Worm (Caenorhabditis elegans) whole organism, L1 larva: ENCODE measurements around the gene nhr-28.

Source experiments
- C16A3.4 ChIP-seq: fragments of 150-350 bp; optimal IDR thresholded peaks from 2 replicates; lab custom pipeline; 2014; ENCODE audit warnings: missing biosample characterization, missing genetic modification characterization
- aha-1 ChIP-seq: fragments of 150-350 bp; optimal IDR thresholded peaks from 2 replicates; lab custom pipeline; 2014; ENCODE audit warnings: missing biosample characterization, missing genetic modification characterization
- alr-1 ChIP-seq: fragments of 200-800 bp; sonication (Bioruptor generic); optimal IDR thresholded peaks from 2 replicates; lab custom pipeline; 2018; ENCODE audit warnings: borderline replicate concordance, mild to moderate bottlenecking, missing genetic modification characterization, missing compliant biosample characterization
- aly-2 ChIP-seq: fragments of 150-350 bp; optimal IDR thresholded peaks from 2 replicates; lab custom pipeline; 2014; ENCODE audit warnings: missing biosample characterization, missing genetic modification characterization
- blmp-1 ChIP-seq: fragments of 150-350 bp; optimal IDR thresholded peaks from 2 replicates; lab custom pipeline; 2014; ENCODE audit warnings: missing biosample characterization, missing genetic modification characterization
- dsc-1 ChIP-seq: sonication (generic microtip); optimal IDR thresholded peaks from 2 replicates; lab custom pipeline; 2016; ENCODE audit warnings: mild to moderate bottlenecking, missing genetic modification characterization, missing compliant biosample characterization
- efl-1 ChIP-seq, 4 experiments: fragments of 150-350 bp; optimal IDR thresholded peaks in 3 of 4; peaks in 1 of 4; 1 replicate in 1 of 4; 2 replicates in 3 of 4; lab custom pipeline; 2014; ENCODE audit warnings: missing biosample characterization in 2 of 4, missing genetic modification characterization in 2 of 4, missing genetic modification reagents in 2 of 4
- efl-3 ChIP-seq: fragments of 200-800 bp; sonication (Bioruptor generic); optimal IDR thresholded peaks from 2 replicates; lab custom pipeline; 2018; ENCODE audit warnings: mild to moderate bottlenecking, missing genetic modification characterization, missing compliant biosample characterization
- egl-27 ChIP-seq, 2 experiments: fragments of 150-350 bp in 1 of 2; sonication (generic microtip); optimal IDR thresholded peaks; 3 replicates each; lab custom pipeline; 2017 to 2018; ENCODE audit warnings: missing biosample characterization in 2 of 2, missing genetic modification characterization in 2 of 2, missing genetic modification reagents in 2 of 2
- elt-3 ChIP-seq, 6 experiments: fragments of 150-350 bp in 1 of 6; sonication (generic microtip); optimal IDR thresholded peaks; 2 replicates each; lab custom pipeline; 2017 to 2018; ENCODE audit warnings: missing biosample characterization in 6 of 6, missing genetic modification characterization in 6 of 6, inconsistent platforms in 1 of 6
- ets-5 ChIP-seq: fragments of 200-800 bp; sonication (Bioruptor generic); IDR thresholded peaks from 2 replicates; pipeline ENCODE4 v1.3.6; 2022; ENCODE audit warnings: missing genetic modification characterization, missing compliant biosample characterization
- grh-1 ChIP-seq: fragments of 200-800 bp; sonication (Bioruptor generic); IDR thresholded peaks from 2 replicates; pipeline ENCODE4 v1.3.6; 2022; ENCODE audit warnings: missing genetic modification reagents, missing genetic modification characterization, missing compliant biosample characterization
- hlh-17 ChIP-seq: fragments of 200-800 bp; sonication (Bioruptor generic); optimal IDR thresholded peaks from 2 replicates; lab custom pipeline; 2018; ENCODE audit warnings: missing genetic modification characterization, mild to moderate bottlenecking, missing compliant biosample characterization, moderate library complexity, borderline replicate concordance
- hpl-2 ChIP-seq: fragments of 150-350 bp; optimal IDR thresholded peaks from 2 replicates; lab custom pipeline; 2014; ENCODE audit warnings: missing biosample characterization, missing genetic modification reagents, missing genetic modification characterization
- irx-1 ChIP-seq: sonication (generic microtip); optimal IDR thresholded peaks from 2 replicates; lab custom pipeline; 2016; ENCODE audit warnings: missing genetic modification characterization, missing compliant biosample characterization
- jun-1 ChIP-seq: fragments of 150-350 bp; optimal IDR thresholded peaks from 2 replicates; lab custom pipeline; 2014; ENCODE audit warnings: missing biosample characterization, missing genetic modification reagents, missing genetic modification characterization
- lin-14 ChIP-seq: fragments of 200-800 bp; sonication (Bioruptor generic); optimal IDR thresholded peaks from 2 replicates; lab custom pipeline; 2018; ENCODE audit warnings: mild to moderate bottlenecking, missing genetic modification characterization, moderate library complexity, missing compliant biosample characterization
- lin-35 ChIP-seq, 2 experiments: fragments of 150-350 bp; optimal IDR thresholded peaks; 2 replicates each; lab custom pipeline; 2014; ENCODE audit warnings: missing biosample characterization in 2 of 2, missing genetic modification characterization in 2 of 2, missing genetic modification reagents in 2 of 2
- lin-39 ChIP-seq: fragments of 150-350 bp; optimal IDR thresholded peaks from 2 replicates; lab custom pipeline; 2014; ENCODE audit warnings: missing biosample characterization, missing genetic modification reagents, missing genetic modification characterization
- lsy-2 ChIP-seq, 2 experiments: fragments of 150-350 bp; optimal IDR thresholded peaks; 2 replicates each; lab custom pipeline; 2014; ENCODE audit warnings: missing biosample characterization in 2 of 2, missing genetic modification characterization in 2 of 2
- mab-9 ChIP-seq: fragments of 200-800 bp; sonication (Bioruptor generic); IDR thresholded peaks from 2 replicates; pipeline ENCODE4 v1.3.6; 2022; ENCODE audit warnings: missing genetic modification reagents, missing genetic modification characterization, missing compliant biosample characterization
- mdl-1 ChIP-seq, 2 experiments: fragments of 150-350 bp; optimal IDR thresholded peaks; 2 replicates each; lab custom pipeline; 2014 to 2017; ENCODE audit warnings: missing biosample characterization in 2 of 2, missing genetic modification characterization in 2 of 2, inconsistent platforms in 1 of 2
- nhr-11 ChIP-seq: fragments of 150-350 bp; optimal IDR thresholded peaks from 2 replicates; lab custom pipeline; 2014; ENCODE audit warnings: missing biosample characterization, missing genetic modification characterization
- nhr-20 ChIP-seq: sonication (generic microtip); optimal IDR thresholded peaks from 2 replicates; lab custom pipeline; 2016; ENCODE audit warnings: mild to moderate bottlenecking, missing genetic modification characterization, missing compliant biosample characterization
- nhr-237 ChIP-seq: fragments of 150-350 bp; optimal IDR thresholded peaks from 2 replicates; lab custom pipeline; 2014; ENCODE audit warnings: missing biosample characterization, missing genetic modification characterization
- nhr-28 ChIP-seq: fragments of 150-350 bp; optimal IDR thresholded peaks from 2 replicates; lab custom pipeline; 2014; ENCODE audit warnings: missing biosample characterization, missing genetic modification characterization
- nhr-71 ChIP-seq: sonication (generic microtip); optimal IDR thresholded peaks from 2 replicates; lab custom pipeline; 2016; ENCODE audit warnings: mild to moderate bottlenecking, missing genetic modification characterization, moderate library complexity, missing compliant biosample characterization
- nhr-85 ChIP-seq: sonication (generic microtip); peaks from one replicate; lab custom pipeline; 2016; ENCODE audit warnings: missing genetic modification characterization, inconsistent platforms, missing compliant biosample characterization
- nhr-90 ChIP-seq: sonication (generic microtip); optimal IDR thresholded peaks from 2 replicates; lab custom pipeline; 2016; ENCODE audit warnings: mild to moderate bottlenecking, missing genetic modification characterization, missing compliant biosample characterization; ENCODE audit not compliant: poor library complexity
- pax-3 ChIP-seq: fragments of 200-800 bp; sonication (Bioruptor generic); optimal IDR thresholded peaks from 2 replicates; lab custom pipeline; 2018; ENCODE audit warnings: mild to moderate bottlenecking, missing genetic modification characterization, moderate library complexity, missing compliant biosample characterization
- rnt-1 ChIP-seq: sonication (generic microtip); optimal IDR thresholded peaks from 2 replicates; lab custom pipeline; 2016; ENCODE audit warnings: mild to moderate bottlenecking, missing genetic modification characterization, moderate library complexity, missing compliant biosample characterization
- snpc-4 ChIP-seq: fragments of 150-350 bp; optimal IDR thresholded peaks from 2 replicates; lab custom pipeline; 2014; ENCODE audit warnings: missing biosample characterization, missing genetic modification characterization
- tbx-2 ChIP-seq: sonication (generic microtip); optimal IDR thresholded peaks from 2 replicates; lab custom pipeline; 2016; ENCODE audit warnings: missing genetic modification characterization, missing compliant biosample characterization
- tlp-1 ChIP-seq: fragments of 150-350 bp; optimal IDR thresholded peaks from 2 replicates; lab custom pipeline; 2014; ENCODE audit warnings: missing biosample characterization, missing genetic modification characterization
- unc-130 ChIP-seq: fragments of 150-350 bp; optimal IDR thresholded peaks from 2 replicates; lab custom pipeline; 2017; ENCODE audit warnings: missing biosample characterization, missing genetic modification characterization, inconsistent platforms
- unc-62 ChIP-seq: fragments of 150-350 bp; optimal IDR thresholded peaks from 2 replicates; lab custom pipeline; 2014; ENCODE audit warnings: missing biosample characterization, missing genetic modification reagents, missing genetic modification characterization
- xbp-1 ChIP-seq: sonication (generic microtip); optimal IDR thresholded peaks from 2 replicates; lab custom pipeline; 2016; ENCODE audit warnings: missing genetic modification characterization, missing compliant biosample characterization
- zag-1 ChIP-seq: fragments of 150-350 bp; optimal IDR thresholded peaks from 2 replicates; lab custom pipeline; 2014; ENCODE audit warnings: missing biosample characterization, missing genetic modification characterization
- ztf-11 ChIP-seq, 2 experiments: sonication (generic microtip); optimal IDR thresholded peaks; 2 replicates each; lab custom pipeline; 2016 to 2017; ENCODE audit warnings: missing genetic modification characterization in 2 of 2, missing biosample characterization in 1 of 2, missing compliant biosample characterization in 1 of 2

Gene nhr-28

ce11 chrX:16392107-16392506 is 37.3 kb downstream of the nhr-28 start (continued):
- TF ChIP-seq efl-1 (optimal IDR thresholded peaks at IDR 0.05; lab: Kevin White, UChicago) (no peak), efl-1 (GFP tag; optimal IDR thresholded peaks at IDR 0.05 in 1 of 2; lab: Kevin White, UChicago) (peak in 1 of 2 experiments; percentile 89), hlh-17 (GFP tag; lab: Kevin White, UChicago) (no peak), alr-1 (tag; lab: Kevin White, UChicago) (no peak), ztf-11 (tag; optimal IDR thresholded peaks at IDR 0.05; lab: Kevin White, UChicago) (no peak), lin-14 (peak; percentile 85), grh-1 (GFP tag; lab: Robert Waterston, UW) (no peak), ets-5 (no peak), rnt-1 (tag; lab: Kevin White, UChicago) (peak; percentile 78)

- TF ChIP-seq blmp-1 (tag; lab: Kevin White, UChicago), result no peak
- no peak for TF ChIP-seq zag-1 (tag; lab: Kevin White, UChicago)
- TF ChIP-seq nhr-71 (tag; lab: Kevin White, UChicago), result no peak
- no peak for TF ChIP-seq efl-3 (GFP tag; lab: Kevin White, UChicago)
- TF ChIP-seq dsc-1, result no peak
- TF ChIP-seq aly-2 (tag; lab: Kevin White, UChicago), result no peak
- no peak for TF ChIP-seq mab-9 (GFP tag; lab: Robert Waterston, UW)
- no peak for TF ChIP-seq tlp-1 (tag; lab: Kevin White, UChicago)
- no peak for TF ChIP-seq unc-130
- no peak for TF ChIP-seq nhr-90 (tag; lab: Kevin White, UChicago)
- no peak for TF ChIP-seq nhr-11 (tag; lab: Kevin White, UChicago)
- TF ChIP-seq grh-1 (GFP tag; lab: Robert Waterston, UW), result no peak
- TF ChIP-seq nhr-28, result no peak
- no peak for TF ChIP-seq nhr-237
- no peak for TF ChIP-seq jun-1 (tag; lab: Kevin White, UChicago)
- no peak for TF ChIP-seq nhr-20 (tag; lab: Kevin White, UChicago)
- no peak for TF ChIP-seq irx-1 (tag; lab: Kevin White, UChicago)
- TF ChIP-seq pax-3 (tag; lab: Kevin White, UChicago), result no peak
Observed at ce11 chrX:16398420-16398925, 43.7 kb downstream of the nhr-28 start, which contains the start of gene F01G12.18. Gene F01G12.18 (minus strand): TSS chrX:16398470.

ce11 chrX:16400897-16401296 is 46.1 kb downstream of the nhr-28 start:
- TF ChIP-seq hpl-2 (GFP tag; lab: Kevin White, UChicago), result no peak
- TF ChIP-seq snpc-4 (tag; lab: Kevin White, UChicago), result no peak
- TF ChIP-seq elt-3 (tag; optimal IDR thresholded peaks at IDR 0.05; lab: Kevin White, UChicago), result peak in 1 of 6 experiments; percentile 51
- no peak for TF ChIP-seq lsy-2 (tag; optimal IDR thresholded peaks at IDR 0.05; lab: Kevin White, UChicago)
- TF ChIP-seq ztf-11 (tag; optimal IDR thresholded peaks at IDR 0.05; lab: Kevin White, UChicago), result no peak
- peak; percentile 59 for TF ChIP-seq nhr-85
- no peak for TF ChIP-seq unc-62
- no peak for TF ChIP-seq C16A3.4 (tag; lab: Kevin White, UChicago)
- TF ChIP-seq ets-5, result no peak
- TF ChIP-seq lin-39 (tag; lab: Kevin White, UChicago), result no peak
- TF ChIP-seq mdl-1 (tag; optimal IDR thresholded peaks at IDR 0.05; lab: Kevin White, UChicago), result peak in 1 of 2 experiments; percentile 6
- peak; percentile 7 for TF ChIP-seq lin-14
- peak; percentile 50 for TF ChIP-seq xbp-1 (tag; lab: Kevin White, UChicago)
- TF ChIP-seq tbx-2 (tag; lab: Kevin White, UChicago), result no peak
- TF ChIP-seq, all 84 proteins: peak for 5

ce11 chrX:16402303-16402702 is 47.5 kb downstream of the nhr-28 start:
- no peak for TF ChIP-seq aha-1 (tag; lab: Kevin White, UChicago)
- no peak for TF ChIP-seq elt-3 (tag; optimal IDR thresholded peaks at IDR 0.05; lab: Kevin White, UChicago)
- no peak for TF ChIP-seq lin-35 (GFP tag; optimal IDR thresholded peaks at IDR 0.05; lab: Kevin White, UChicago)
- no peak for TF ChIP-seq egl-27 (tag; optimal IDR thresholded peaks at IDR 0.05; lab: Kevin White, UChicago)
- peak; percentile 6 for TF ChIP-seq dsc-1
